Worm (Caenorhabditis elegans) whole organism, midembryonic: ENCODE measurements around the gene M117.3.

ENCODE experiments used
- T22C8.4 ChIP-seq: fragments of 200-800 bp; sonication (Bioruptor generic); IDR thresholded peaks from 2 replicates; pipeline ENCODE4 v1.3.6; 2022; ENCODE audit warnings: missing genetic modification characterization, missing compliant biosample characterization
- flt-1 ChIP-seq: fragments of 200-800 bp; sonication (Bioruptor generic); IDR thresholded peaks from 2 replicates; pipeline ENCODE4 v1.3.6; 2022; ENCODE audit warnings: missing genetic modification characterization, missing compliant biosample characterization
- ref-1 ChIP-seq: fragments of 200-800 bp; sonication (Bioruptor generic); conservative IDR thresholded peaks from 2 replicates; pipeline ENCODE4 v1.3.6; 2022; ENCODE audit warnings: missing genetic modification reagents, missing genetic modification characterization, missing compliant biosample characterization
- ztf-23 ChIP-seq: fragments of 200-800 bp; sonication (Bioruptor generic); IDR thresholded peaks from 2 replicates; pipeline ENCODE4 v1.3.6; 2022; ENCODE audit warnings: missing genetic modification reagents, missing genetic modification characterization, missing compliant biosample characterization

- TF ChIP-seq ztf-23 (GFP tag; lab: Robert Waterston, UW) (no peak), flt-1 (no peak), ref-1 (GFP tag; lab: Robert Waterston, UW) (no peak), T22C8.4 (GFP tag; lab: Robert Waterston, UW) (no peak)
These were observed 448 bp downstream of the M117.3 start for ce11 chrIV:11822454-11822853.
